Fruit fly (Drosophila melanogaster) whole organism: ENCODE measurements around the gene ase.

Experiments
- CG8478 ChIP-seq: fragments of >200 bp; optimal IDR thresholded peaks from 2 replicates; lab custom pipeline; 2018; ENCODE audit warnings: inconsistent platforms
- EcR ChIP-seq, 2 experiments: fragments of >200 bp; optimal IDR thresholded peaks; 2 replicates each; lab custom pipeline; 2017; ENCODE audit warnings: missing biosample characterization in 2 of 2, missing genetic modification characterization in 2 of 2, missing genetic modification reagents in 2 of 2
- pan ChIP-seq: fragments of >200 bp; optimal IDR thresholded peaks from 2 replicates; lab custom pipeline; 2017
- psq ChIP-seq: fragments of >200 bp; optimal IDR thresholded peaks from 2 replicates; lab custom pipeline; 2017

DNA sequence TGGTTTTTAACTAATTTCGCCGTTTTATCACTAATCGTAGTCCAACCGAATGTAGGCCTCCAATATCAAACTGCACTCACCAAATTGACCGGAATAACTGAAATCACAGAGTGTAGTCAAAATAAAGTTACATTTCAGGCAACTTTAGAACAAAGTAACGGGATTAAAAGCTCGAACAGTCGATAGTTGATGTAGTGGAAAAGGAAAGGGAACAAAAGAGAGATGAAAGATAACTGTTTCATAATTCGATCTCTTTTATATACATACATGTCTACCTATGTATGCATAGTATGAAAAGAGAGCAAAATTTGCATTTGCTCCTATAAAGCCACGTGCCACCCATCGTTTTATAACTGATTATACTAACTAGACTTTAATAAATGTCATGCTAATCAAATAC is 10.1 kb downstream of the ase start, which contains the start of gene CG32816:
- no peak for TF ChIP-seq CG8478 (lab: Kevin White, UChicago)
- TF ChIP-seq psq (lab: Kevin White, UChicago): no peak
- TF ChIP-seq EcR (GFP tag; optimal IDR thresholded peaks at IDR 0.05; lab: Kevin White, UChicago): no peak
- TF ChIP-seq pan (lab: Kevin White, UChicago): no peak
